Worm (Caenorhabditis elegans) whole organism, L1 larva: Measurements from ENCODE around the gene F56D6.19.

ENCODE experiments used
- aly-2 ChIP-seq: fragments of 150-350 bp; optimal IDR thresholded peaks from 2 replicates; lab custom pipeline; 2014; ENCODE audit warnings: missing biosample characterization, missing genetic modification characterization
- hpl-2 ChIP-seq: fragments of 150-350 bp; optimal IDR thresholded peaks from 2 replicates; lab custom pipeline; 2014; ENCODE audit warnings: missing biosample characterization, missing genetic modification reagents, missing genetic modification characterization
- ztf-4 ChIP-seq: fragments of 150-350 bp; optimal IDR thresholded peaks from 2 replicates; lab custom pipeline; 2014; ENCODE audit warnings: missing biosample characterization, missing genetic modification characterization

DNA sequence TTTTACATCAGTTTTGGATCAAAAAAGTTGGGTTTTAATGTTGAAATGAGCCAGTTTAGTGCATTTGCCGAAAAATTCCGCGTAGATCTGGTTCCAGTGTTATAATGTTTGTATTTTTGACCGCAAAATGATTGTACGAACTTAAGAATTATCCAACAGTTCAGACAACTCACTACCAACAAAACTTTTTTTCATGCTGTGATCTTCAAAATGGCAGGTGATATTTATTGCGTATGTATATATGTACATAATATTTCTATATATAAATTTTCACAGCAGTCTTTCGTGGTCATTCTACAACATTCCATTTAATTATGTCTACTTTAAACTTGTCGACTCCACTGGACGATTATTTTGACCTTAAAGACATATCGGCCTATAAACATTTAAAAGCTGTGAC is 734 bp downstream of the F56D6.19 start, which contains the start of gene srz-20:
- TF ChIP-seq hpl-2 (GFP tag; lab: Kevin White, UChicago) (no peak), aly-2 (tag; lab: Kevin White, UChicago) (no peak), ztf-4 (tag; lab: Kevin White, UChicago) (no peak)
